Worm (Caenorhabditis elegans): ENCODE data around the gene T15H9.4.
A peak's percentile ranks its signal among the peaks of the same experiment; 100 is the strongest.

Gene T15H9.4

DNA sequence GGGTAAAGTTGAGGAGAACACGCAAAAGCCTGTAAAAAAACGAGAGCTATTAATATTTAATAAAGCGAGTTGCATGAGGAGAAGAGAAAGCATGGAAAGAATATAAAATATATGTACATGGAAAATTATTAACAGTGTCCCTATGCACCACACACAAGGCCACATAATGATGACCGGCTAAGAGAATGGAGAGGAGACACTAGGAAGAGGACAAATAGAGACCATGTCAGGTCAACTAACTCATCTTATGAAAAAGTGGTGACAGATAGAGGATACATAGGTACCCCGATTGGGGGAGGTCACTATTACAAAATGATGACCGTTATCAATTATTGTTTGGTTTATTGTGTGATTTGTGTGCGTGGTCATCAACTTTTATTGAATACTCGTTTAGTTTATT, 32.8 kb downstream of the T15H9.4 start, which contains the start of gene fzr-1:
Gene fzr-1 (minus strand): TSS at position 29 of the 400 bp plus-strand sequence.
- TF ChIP-seq lin-15B (tag; optimal IDR thresholded peaks at IDR 0.05), result no peak
- TF ChIP-seq F10B5.3 (tag; optimal IDR thresholded peaks at IDR 0.05), result no peak
- TF ChIP-seq duxl-1 (tag; optimal IDR thresholded peaks at IDR 0.05; ENCODE audit: poor library complexity), result no peak
- peak; percentile 50 for TF ChIP-seq nhr-28 (tag; optimal IDR thresholded peaks at IDR 0.05)
- TF ChIP-seq nhr-48 (tag; optimal IDR thresholded peaks at IDR 0.05), result no peak
- no peak for TF ChIP-seq cey-2 (tag; optimal IDR thresholded peaks at IDR 0.05; ENCODE audit: borderline replicate concordance, insufficient read depth)
- TF ChIP-seq ceh-32 (tag; optimal IDR thresholded peaks at IDR 0.05; ENCODE audit: poor library complexity), result no peak
- no peak for TF ChIP-seq gei-8 (GFP tag; optimal IDR thresholded peaks at IDR 0.05)
- no peak for TF ChIP-seq spr-1 (tag; optimal IDR thresholded peaks at IDR 0.05)
- TF ChIP-seq daf-16 (GFP tag; optimal IDR thresholded peaks at IDR 0.05), result no peak
- TF ChIP-seq daf-16 (tag; optimal IDR thresholded peaks at IDR 0.05), result peak; percentile 16

DNA sequence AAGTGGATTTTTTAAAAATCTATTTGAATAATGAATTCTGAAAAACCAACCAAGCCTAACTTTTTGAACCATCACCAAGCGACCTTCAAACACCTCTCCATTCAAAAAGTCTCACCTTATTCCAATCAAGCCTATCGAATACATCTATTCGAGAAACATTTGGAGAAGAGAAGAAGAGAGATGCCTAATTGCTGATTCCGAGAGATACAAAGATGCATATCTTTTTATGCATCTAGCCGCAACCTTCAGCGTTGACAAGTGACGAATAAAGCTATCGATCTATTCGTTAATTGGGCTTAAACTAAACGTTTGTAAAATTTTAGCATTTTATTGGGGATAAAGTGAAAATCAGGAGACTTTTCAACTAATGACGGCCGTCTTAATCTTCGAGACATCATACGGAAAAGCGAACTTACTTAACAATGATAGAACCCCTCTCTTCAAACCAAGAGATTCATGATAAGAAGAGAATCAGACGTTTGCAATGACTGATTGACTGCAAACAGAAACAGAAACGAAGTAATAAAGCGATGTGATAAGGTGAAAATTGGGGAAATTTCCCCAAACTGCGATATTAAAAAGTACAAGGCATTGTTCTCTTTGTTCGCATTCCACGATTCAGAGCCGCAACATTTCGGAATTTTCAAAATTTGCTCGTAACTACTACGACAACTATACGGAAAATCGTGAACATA, 33.4 kb downstream of the T15H9.4 start:
- TF ChIP-seq hlh-30 (tag; optimal IDR thresholded peaks at IDR 0.05; ENCODE audit: insufficient read depth) (no peak), dmd-6 (GFP tag; IDR thresholded peaks at IDR 0.05) (peak; percentile 52), pqm-1 (tag; optimal IDR thresholded peaks at IDR 0.05) (peak; percentile 85), mxl-3 (GFP tag; optimal IDR thresholded peaks at IDR 0.05) (peak; percentile 6), daf-16 (GFP tag; optimal IDR thresholded peaks at IDR 0.05) (no peak), daf-16 (tag; optimal IDR thresholded peaks at IDR 0.05) (peak; percentile 8), rbr-2 (tag; optimal IDR thresholded peaks at IDR 0.05) (no peak), hlh-11 (tag; optimal IDR thresholded peaks at IDR 0.05) (peak; percentile 32), vab-7 (GFP tag; IDR thresholded peaks at IDR 0.05) (no peak), dve-1 (tag; optimal IDR thresholded peaks at IDR 0.05; ENCODE audit: insufficient read depth) (peak; percentile 51), nhr-77 (tag; optimal IDR thresholded peaks at IDR 0.05) (no peak), nhr-28 (tag; optimal IDR thresholded peaks at IDR 0.05) (peak; percentile 77), nhr-41 (GFP tag; IDR thresholded peaks at IDR 0.05) (no peak), aha-1 (tag) (peak; percentile 50), zip-11 (GFP tag; IDR thresholded peaks at IDR 0.05) (no peak), unc-62 (GFP tag; optimal IDR thresholded peaks at IDR 0.05 in 1 of 2) (peak in 1 of 2 experiments; percentile 70), unc-62 (tag; optimal IDR thresholded peaks at IDR 0.05) (no peak), D1046.2 (GFP tag; IDR thresholded peaks at IDR 0.05) (no peak), daf-12 (tag; optimal IDR thresholded peaks at IDR 0.05) (no peak)

DNA sequence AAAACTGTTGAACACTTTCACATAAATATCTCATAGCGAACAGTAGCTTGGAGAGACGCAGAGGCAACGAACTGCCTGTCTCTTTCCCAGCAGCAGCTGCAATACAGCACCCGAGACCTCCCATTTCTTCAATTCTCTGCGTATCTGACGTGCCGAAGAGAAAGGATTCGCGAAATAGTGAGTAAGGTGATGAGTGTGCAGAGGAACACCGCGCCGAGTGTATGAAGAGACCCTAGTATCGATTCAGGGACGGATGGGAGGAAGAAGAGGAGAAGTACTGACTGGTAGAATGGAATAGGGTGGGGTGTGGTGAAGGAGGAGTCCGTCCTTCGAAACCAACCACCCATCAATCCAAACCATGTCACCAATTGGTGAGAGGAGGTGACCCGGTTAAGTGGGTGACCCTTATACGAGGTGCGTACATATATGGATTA, 34.5 kb downstream of the T15H9.4 start:
- peak; percentile 76 for TF ChIP-seq ceh-28 (tag; optimal IDR thresholded peaks at IDR 0.05)
- peak; percentile 93 for TF ChIP-seq hlh-11 (tag; optimal IDR thresholded peaks at IDR 0.05)
- TF ChIP-seq nhr-6 (tag; optimal IDR thresholded peaks at IDR 0.05), result peak; percentile 45
- peak; percentile 87 for TF ChIP-seq hlh-30 (tag; optimal IDR thresholded peaks at IDR 0.05; ENCODE audit: insufficient read depth)
- TF ChIP-seq nhr-28 (tag; optimal IDR thresholded peaks at IDR 0.05), result peak; percentile 81
- TF ChIP-seq mdl-1 (tag; optimal IDR thresholded peaks at IDR 0.05), result peak in 1 of 2 experiments; percentile 74
- TF ChIP-seq ceh-44 (GFP tag; IDR thresholded peaks at IDR 0.05), result no peak
- TF ChIP-seq ceh-82 (tag; optimal IDR thresholded peaks at IDR 0.05), result no peak
- no peak for TF ChIP-seq lin-15B (tag; optimal IDR thresholded peaks at IDR 0.05)
- no peak for TF ChIP-seq F49E8.2 (tag; optimal IDR thresholded peaks at IDR 0.05; ENCODE audit: borderline replicate concordance)
- peak in 1 of 2 experiments; percentile 53 for TF ChIP-seq hif-1 (tag; optimal IDR thresholded peaks at IDR 0.05)
- peak; percentile 94 for TF ChIP-seq nhr-11 (tag; optimal IDR thresholded peaks at IDR 0.05)
- no peak for TF ChIP-seq zip-11 (GFP tag; IDR thresholded peaks at IDR 0.05)
- TF ChIP-seq daf-19 (GFP tag; conservative IDR thresholded peaks at IDR 0.05), result no peak
- TF ChIP-seq T20F7.1 (GFP tag; optimal IDR thresholded peaks at IDR 0.05), result peak; percentile 8
- peak; percentile 23 for TF ChIP-seq F10B5.3 (tag; optimal IDR thresholded peaks at IDR 0.05)
- TF ChIP-seq lim-7 (GFP tag; IDR thresholded peaks at IDR 0.05), result peak; percentile 39; the same call in 1 of the 2 replicates
- peak; percentile 60 for TF ChIP-seq dmd-6 (GFP tag; IDR thresholded peaks at IDR 0.05)
- peak; percentile 83 for TF ChIP-seq hmg-1.1 (GFP tag; IDR thresholded peaks at IDR 0.05)
- no peak for TF ChIP-seq daf-16 (GFP tag; optimal IDR thresholded peaks at IDR 0.05)
- peak; percentile 46 for TF ChIP-seq daf-16 (tag; optimal IDR thresholded peaks at IDR 0.05)
- TF ChIP-seq nhr-48 (tag; optimal IDR thresholded peaks at IDR 0.05), result peak; percentile 36
- peak; percentile 19 for TF ChIP-seq spr-1 (tag; optimal IDR thresholded peaks at IDR 0.05)
- 0 out of 2 replicates have a peak, but pooled peaks have one; percentile 30 for TF ChIP-seq ctbp-1 (GFP tag; IDR thresholded peaks at IDR 0.05)
- peak; percentile 86 for TF ChIP-seq mxl-3 (GFP tag; optimal IDR thresholded peaks at IDR 0.05)
- TF ChIP-seq set-16 (GFP tag; IDR thresholded peaks at IDR 0.05), result peak; percentile 49
- TF ChIP-seq nhr-77 (tag; optimal IDR thresholded peaks at IDR 0.05), result peak; percentile 28
- no peak for TF ChIP-seq Y48G9A.11 (GFP tag; IDR thresholded peaks at IDR 0.05)
- TF ChIP-seq mes-2 (tag; optimal IDR thresholded peaks at IDR 0.05; ENCODE audit: poor library complexity, severe bottlenecking), result peak; percentile 72
- peak; percentile 2 for TF ChIP-seq ztf-7 (tag; optimal IDR thresholded peaks at IDR 0.05)

Data from whole organism, L4 larva.